Worm (Caenorhabditis elegans): ENCODE measurements around the gene srh-239.

DNA sequence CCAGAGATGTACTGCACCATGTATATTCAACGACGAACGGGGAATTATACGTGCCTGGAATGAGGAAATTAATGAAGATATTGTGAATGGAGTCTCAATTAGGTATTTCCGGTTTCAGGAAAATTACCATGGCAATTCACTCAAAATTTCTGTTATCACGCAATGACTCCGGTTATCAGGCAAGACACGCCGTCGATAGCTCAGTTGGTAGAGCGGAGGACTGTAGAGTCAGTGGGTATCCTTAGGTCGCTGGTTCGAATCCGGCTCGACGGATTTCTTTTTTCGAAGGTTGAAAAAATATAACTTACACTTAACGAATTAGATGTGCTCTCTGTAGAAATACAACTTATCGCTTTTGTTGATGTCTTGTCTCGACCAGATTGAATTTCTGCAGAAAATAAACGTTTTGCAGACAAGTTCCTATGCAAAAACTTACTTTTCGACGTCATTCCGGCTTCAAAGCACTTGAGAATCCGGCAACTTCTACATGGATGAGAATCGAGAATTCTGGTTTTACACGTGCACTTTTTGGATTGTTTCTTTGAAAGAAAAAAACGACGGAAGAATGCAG, 35.1 kb downstream of the srh-239 start:
- TF ChIP-seq nhr-11 (tag; optimal IDR thresholded peaks at IDR 0.05) = no peak
- no peak for TF ChIP-seq che-1 (tag; optimal IDR thresholded peaks at IDR 0.05)
- no peak for TF ChIP-seq dve-1 (tag; optimal IDR thresholded peaks at IDR 0.05)
- no peak for TF ChIP-seq pqm-1 (tag; optimal IDR thresholded peaks at IDR 0.05)
- no peak for TF ChIP-seq ceh-48 (tag; optimal IDR thresholded peaks at IDR 0.05)
- TF ChIP-seq nfya-1 (tag; optimal IDR thresholded peaks at IDR 0.05) = no peak
- TF ChIP-seq pax-1 (tag; optimal IDR thresholded peaks at IDR 0.05) = no peak
- no peak for TF ChIP-seq dmd-4 (tag; optimal IDR thresholded peaks at IDR 0.05; ENCODE audit: borderline replicate concordance)
- TF ChIP-seq ama-1 (optimal IDR thresholded peaks at IDR 0.05) = no peak

All from whole organism, late embryonic.